Worm (Caenorhabditis elegans) whole organism, L3 larva: Measurements from ENCODE around the gene fbxb-39.
"Not testable (repeated sequence)": the region's sequence is repeated elsewhere in the genome, so short reads cannot be mapped to it uniquely, and the experiment has no call there.

Source experiments
- R02D3.7 ChIP-seq: fragments of 150-350 bp; optimal IDR thresholded peaks from 2 replicates; lab custom pipeline; 2014; ENCODE audit warnings: missing biosample characterization, missing genetic modification characterization
- aly-2 ChIP-seq: fragments of 150-350 bp; optimal IDR thresholded peaks from 2 replicates; lab custom pipeline; 2014; ENCODE audit warnings: missing biosample characterization, missing genetic modification characterization
- ama-1 ChIP-seq: fragments of 150-350 bp; optimal IDR thresholded peaks from 2 replicates; lab custom pipeline; 2018
- ceh-16 ChIP-seq: sonication (generic microtip); optimal IDR thresholded peaks from 2 replicates; lab custom pipeline; 2017; ENCODE audit warnings: missing biosample characterization, missing genetic modification characterization
- ceh-28 ChIP-seq: fragments of 150-350 bp; optimal IDR thresholded peaks from 2 replicates; lab custom pipeline; 2014; ENCODE audit warnings: missing biosample characterization, missing genetic modification reagents, missing genetic modification characterization
- ceh-82 ChIP-seq: fragments of 150-350 bp; optimal IDR thresholded peaks from 2 replicates; lab custom pipeline; 2014; ENCODE audit warnings: missing biosample characterization, missing genetic modification characterization
- daf-12 ChIP-seq: fragments of 150-350 bp; optimal IDR thresholded peaks from 2 replicates; lab custom pipeline; 2014; ENCODE audit warnings: missing biosample characterization, missing genetic modification reagents, missing genetic modification characterization
- egl-27 ChIP-seq: sonication (generic microtip); optimal IDR thresholded peaks from 4 replicates; lab custom pipeline; 2017; ENCODE audit warnings: missing biosample characterization, missing genetic modification reagents, missing genetic modification characterization
- egl-5 ChIP-seq: fragments of 150-350 bp; optimal IDR thresholded peaks from 2 replicates; lab custom pipeline; 2017; ENCODE audit warnings: missing biosample characterization, missing genetic modification reagents, missing genetic modification characterization, inconsistent platforms
- elt-1 ChIP-seq: fragments of 150-350 bp; optimal IDR thresholded peaks from 2 replicates; lab custom pipeline; 2014; ENCODE audit warnings: missing biosample characterization, missing genetic modification characterization
- elt-2 ChIP-seq: sonication (generic microtip); optimal IDR thresholded peaks from 2 replicates; lab custom pipeline; 2016; ENCODE audit warnings: missing genetic modification reagents, mild to moderate bottlenecking, missing genetic modification characterization, missing compliant biosample characterization
- elt-3 ChIP-seq, 3 experiments: fragments of 150-350 bp in 1 of 3; sonication (generic microtip) in 2 of 3; optimal IDR thresholded peaks; 2 replicates in 2 of 3; 4 replicates in 1 of 3; lab custom pipeline; 2014 to 2017; ENCODE audit warnings: missing biosample characterization in 3 of 3, missing genetic modification characterization in 3 of 3
- eor-1 ChIP-seq, 2 experiments: fragments of 150-350 bp; optimal IDR thresholded peaks; 2 replicates each; lab custom pipeline; 2014 to 2018; ENCODE audit warnings: missing biosample characterization in 2 of 2, missing genetic modification characterization in 2 of 2
- fkh-10 ChIP-seq: sonication (generic microtip); optimal IDR thresholded peaks from 2 replicates; lab custom pipeline; 2017; ENCODE audit warnings: missing biosample characterization, missing genetic modification reagents, missing genetic modification characterization
- fos-1 ChIP-seq: fragments of 150-350 bp; optimal IDR thresholded peaks from 2 replicates; lab custom pipeline; 2014; ENCODE audit warnings: missing biosample characterization, missing genetic modification characterization
- hmg-11 ChIP-seq: sonication (generic microtip); optimal IDR thresholded peaks from 2 replicates; lab custom pipeline; 2016; ENCODE audit warnings: missing genetic modification characterization, missing compliant biosample characterization
- jun-1 ChIP-seq: fragments of 150-350 bp; optimal IDR thresholded peaks from 2 replicates; lab custom pipeline; 2014; ENCODE audit warnings: missing biosample characterization, missing genetic modification reagents, missing genetic modification characterization
- lin-39 ChIP-seq: fragments of 150-350 bp; optimal IDR thresholded peaks from 2 replicates; lab custom pipeline; 2018; ENCODE audit warnings: missing biosample characterization, missing genetic modification reagents, missing genetic modification characterization
- lsy-12 ChIP-seq: sonication (generic microtip); optimal IDR thresholded peaks from 2 replicates; lab custom pipeline; 2016; ENCODE audit warnings: mild to moderate bottlenecking, missing genetic modification characterization, missing compliant biosample characterization
- mdl-1 ChIP-seq: fragments of 150-350 bp; optimal IDR thresholded peaks from 2 replicates; lab custom pipeline; 2014; ENCODE audit warnings: missing biosample characterization, missing genetic modification characterization
- mml-1 ChIP-seq: fragments of 150-350 bp; sonication (generic microtip); optimal IDR thresholded peaks from 3 replicates; lab custom pipeline; 2014; ENCODE audit warnings: missing biosample characterization, missing genetic modification characterization
- nhr-12 ChIP-seq: fragments of 150-350 bp; optimal IDR thresholded peaks from 2 replicates; lab custom pipeline; 2014; ENCODE audit warnings: missing biosample characterization, missing genetic modification characterization
- nhr-23 ChIP-seq: fragments of 150-350 bp; optimal IDR thresholded peaks from 2 replicates; lab custom pipeline; 2014; ENCODE audit warnings: missing biosample characterization, missing genetic modification reagents, missing genetic modification characterization
- nhr-237 ChIP-seq: fragments of 150-350 bp; optimal IDR thresholded peaks from 2 replicates; lab custom pipeline; 2014; ENCODE audit warnings: missing biosample characterization, missing genetic modification characterization
- nhr-28 ChIP-seq: fragments of 150-350 bp; optimal IDR thresholded peaks from 2 replicates; lab custom pipeline; 2014; ENCODE audit warnings: missing biosample characterization, missing genetic modification characterization
- nhr-67 ChIP-seq: fragments of 150-350 bp; optimal IDR thresholded peaks from 2 replicates; lab custom pipeline; 2014; ENCODE audit warnings: missing biosample characterization, missing genetic modification characterization
- nhr-77 ChIP-seq: fragments of 150-350 bp; optimal IDR thresholded peaks from 2 replicates; lab custom pipeline; 2014; ENCODE audit warnings: missing biosample characterization, missing genetic modification characterization
- pqm-1 ChIP-seq: fragments of 150-350 bp; optimal IDR thresholded peaks from 2 replicates; lab custom pipeline; 2017; ENCODE audit warnings: missing biosample characterization, missing genetic modification characterization, inconsistent platforms
- sea-2 ChIP-seq: fragments of 150-350 bp; sonication (generic microtip); optimal IDR thresholded peaks from 4 replicates; lab custom pipeline; 2014; ENCODE audit warnings: missing biosample characterization, missing genetic modification reagents, missing genetic modification characterization
- tbx-2 ChIP-seq: sonication (generic microtip); optimal IDR thresholded peaks from 2 replicates; lab custom pipeline; 2016; ENCODE audit warnings: mild to moderate bottlenecking, missing genetic modification characterization, missing compliant biosample characterization
- unc-39 ChIP-seq: sonication (generic microtip); optimal IDR thresholded peaks from 4 replicates; lab custom pipeline; 2017; ENCODE audit warnings: missing biosample characterization, missing genetic modification characterization
- unc-62 ChIP-seq: fragments of 150-350 bp; sonication (generic microtip); optimal IDR thresholded peaks from 4 replicates; lab custom pipeline; 2014; ENCODE audit warnings: missing biosample characterization, missing genetic modification reagents, missing genetic modification characterization
- zag-1 ChIP-seq: fragments of 150-350 bp; optimal IDR thresholded peaks from 2 replicates; lab custom pipeline; 2014; ENCODE audit warnings: missing biosample characterization, missing genetic modification characterization
- ztf-4 ChIP-seq: fragments of 150-350 bp; optimal IDR thresholded peaks from 2 replicates; lab custom pipeline; 2014; ENCODE audit warnings: missing biosample characterization, missing genetic modification characterization

Gene fbxb-39

DNA sequence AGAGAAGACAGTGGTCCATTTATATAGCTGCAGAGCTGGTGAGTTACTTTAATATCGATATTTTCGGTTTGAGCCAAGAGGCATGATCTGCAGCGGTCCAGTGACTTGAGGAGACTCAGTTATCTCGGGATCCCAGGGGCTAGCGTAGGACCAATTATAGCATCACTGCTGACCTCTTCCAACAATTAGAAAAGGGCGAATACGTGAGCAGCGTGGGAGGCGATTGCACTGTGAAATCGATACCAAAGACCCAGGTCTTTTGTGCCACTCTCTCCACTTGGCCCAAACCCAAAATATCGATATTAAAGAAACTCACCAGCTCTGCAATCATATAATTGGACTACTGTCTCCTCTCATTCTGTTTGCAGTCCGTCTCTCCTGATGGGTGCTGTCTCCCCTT, 9.5 kb upstream of the fbxb-39 start, which contains the start of gene fbxb-40:
fbxb-40 (minus strand) TSS at position 101 of the 400 bp plus-strand sequence.
- TF ChIP-seq mdl-1 (no peak), jun-1 (no peak), elt-2 (tag; lab: Kevin White, UChicago) (no peak), hmg-11 (no peak), ceh-16 (tag; lab: Kevin White, UChicago) (no peak), sea-2 (GFP tag; lab: Kevin White, UChicago) (no peak), nhr-67 (tag; lab: Kevin White, UChicago) (no peak), nhr-77 (tag; lab: Kevin White, UChicago) (no peak), ceh-82 (tag; lab: Kevin White, UChicago) (no peak)
- TF ChIP-seq, all 47 proteins: peak for 0

DNA sequence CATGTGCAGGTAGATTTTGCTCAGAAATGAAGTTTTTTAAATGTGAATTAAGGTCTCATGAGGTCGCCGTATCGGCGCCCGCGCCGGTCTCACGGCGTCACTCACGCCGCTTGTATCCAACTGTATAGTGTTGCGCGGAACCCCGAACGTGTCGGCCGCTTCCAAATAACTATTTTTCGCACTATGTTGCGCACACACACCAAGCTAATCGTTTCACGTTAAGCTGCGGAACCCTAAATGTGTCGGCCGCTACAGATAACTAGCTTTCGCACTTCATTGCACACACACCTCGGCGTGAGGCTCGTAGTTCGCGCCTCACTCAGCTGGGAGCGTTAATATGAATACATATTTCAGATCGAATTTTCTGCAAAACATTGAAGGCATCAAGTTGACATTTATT, 6.6 kb upstream of the fbxb-39 start:
- TF ChIP-seq elt-2 (tag; lab: Kevin White, UChicago), result no peak
- no peak for TF ChIP-seq nhr-23 (tag; lab: Kevin White, UChicago)
- TF ChIP-seq nhr-77 (tag; lab: Kevin White, UChicago), result no peak
- no peak for TF ChIP-seq ceh-16 (tag; lab: Kevin White, UChicago)
- no peak for TF ChIP-seq zag-1 (tag; lab: Kevin White, UChicago)
- no peak for TF ChIP-seq R02D3.7 (tag; lab: Kevin White, UChicago)
- no peak for TF ChIP-seq fkh-10
- TF ChIP-seq ztf-4 (tag; lab: Kevin White, UChicago), result no peak
- TF ChIP-seq elt-3 (tag; optimal IDR thresholded peaks at IDR 0.05; lab: Kevin White, UChicago), result no peak
- no peak for TF ChIP-seq egl-5
- TF ChIP-seq daf-12 (tag; lab: Kevin White, UChicago), result no peak
- no peak for TF ChIP-seq elt-1 (tag; lab: Kevin White, UChicago)

DNA sequence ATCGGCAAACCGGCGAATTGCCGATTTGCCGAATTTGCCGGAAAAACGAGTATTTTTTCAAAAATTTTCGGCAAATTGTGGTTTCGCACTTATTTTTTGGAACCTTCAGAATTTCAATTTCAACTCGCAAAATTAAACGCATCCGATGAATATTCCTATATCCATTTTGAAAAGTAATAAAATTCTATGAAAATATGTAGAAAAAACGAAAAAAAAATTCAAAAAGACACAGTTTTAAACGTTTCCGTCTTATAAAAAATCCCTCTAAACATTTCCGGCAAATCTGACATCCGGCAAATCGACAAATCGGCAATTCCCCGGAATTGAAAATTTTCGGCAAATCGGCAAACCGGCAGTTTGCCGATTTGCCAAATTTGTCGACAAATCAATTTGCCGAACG, 5.3 kb upstream of the fbxb-39 start, which contains the start of gene str-148:
str-148 (plus strand) TSS at position 301 of the 400 bp plus-strand sequence.
- TF ChIP-seq nhr-28, result no peak
- TF ChIP-seq sea-2 (GFP tag; lab: Kevin White, UChicago), result no peak
- no peak for TF ChIP-seq lsy-12
- TF ChIP-seq unc-39 (tag; lab: Kevin White, UChicago), result no peak
- TF ChIP-seq eor-1 (tag; optimal IDR thresholded peaks at IDR 0.05; lab: Kevin White, UChicago), result no peak
- no peak for TF ChIP-seq fos-1
- no peak for TF ChIP-seq ama-1 (lab: Kevin White, UChicago)
- TF ChIP-seq ztf-4 (tag; lab: Kevin White, UChicago), result no peak
- TF ChIP-seq aly-2 (tag; lab: Kevin White, UChicago), result no peak
- TF ChIP-seq mml-1 (tag; lab: Kevin White, UChicago), result no peak
- no peak for TF ChIP-seq pqm-1 (tag; lab: Kevin White, UChicago)
- TF ChIP-seq elt-3 (tag; optimal IDR thresholded peaks at IDR 0.05; lab: Kevin White, UChicago), result no peak
- no peak for TF ChIP-seq lin-39 (tag; lab: Kevin White, UChicago)
- no peak for TF ChIP-seq unc-62
- TF ChIP-seq nhr-237 (tag; lab: Kevin White, UChicago), result no peak
- TF ChIP-seq nhr-23 (tag; lab: Kevin White, UChicago), result no peak

DNA sequence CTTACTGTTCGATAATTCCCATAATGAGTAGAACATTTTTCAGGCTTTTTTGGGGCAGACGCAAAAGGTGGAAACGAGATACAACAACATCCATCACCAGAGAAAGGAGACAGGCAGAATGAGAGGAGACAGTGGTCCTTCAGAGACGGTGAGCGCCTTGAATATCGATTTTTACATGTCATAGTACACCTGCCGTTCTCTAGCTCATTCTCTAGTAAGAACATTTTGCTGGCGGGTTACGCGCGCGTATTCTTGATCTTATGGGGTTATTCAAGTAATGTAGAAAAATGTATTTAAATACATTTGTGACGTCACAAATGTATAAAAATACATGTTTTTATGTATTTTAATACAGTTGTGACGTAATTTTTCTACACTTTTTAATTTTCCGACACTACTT, 3.6 kb upstream of the fbxb-39 start, which contains the start of gene fbxb-45:
fbxb-45 (minus strand) TSS at position 101 of the 400 bp plus-strand sequence.
- TF ChIP-seq nhr-12, mml-1, tbx-2 (tag; lab: Kevin White, UChicago): not testable (repeated sequence)
- TF ChIP-seq, all 47 proteins: peak for 0; not testable (repeated sequence) for 47

DNA sequence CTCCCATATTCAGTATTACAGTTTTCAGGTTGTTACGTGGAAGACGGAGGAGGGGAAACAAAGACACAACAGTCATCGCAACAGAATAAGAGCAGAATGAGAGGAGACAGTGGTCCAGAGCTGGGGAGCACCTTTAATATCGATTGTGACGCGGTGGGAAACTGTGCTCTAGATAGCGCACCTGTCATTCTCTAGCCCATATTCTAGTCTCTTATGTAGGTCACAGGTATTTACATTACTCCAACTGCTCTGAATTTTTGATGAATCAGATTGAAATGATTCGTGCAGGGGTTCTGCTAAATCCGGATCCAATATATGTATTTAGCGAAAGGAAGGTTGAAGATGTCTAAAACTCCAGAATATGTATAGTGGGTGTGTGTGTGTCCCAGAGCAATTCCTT, 1.9 kb upstream of the fbxb-39 start, which contains the start of gene fbxb-41:
fbxb-41 (minus strand) TSS at position 101 of the 400 bp plus-strand sequence.
- TF ChIP-seq mml-1 (tag; lab: Kevin White, UChicago) (no peak), fkh-10 (no peak), egl-27 (tag; lab: Kevin White, UChicago) (no peak), aly-2 (tag; lab: Kevin White, UChicago) (no peak), ceh-28 (no peak)
